Worm (Caenorhabditis elegans): Measurements from ENCODE around the gene K06H6.2.

K06H6.2 gene

DNA sequence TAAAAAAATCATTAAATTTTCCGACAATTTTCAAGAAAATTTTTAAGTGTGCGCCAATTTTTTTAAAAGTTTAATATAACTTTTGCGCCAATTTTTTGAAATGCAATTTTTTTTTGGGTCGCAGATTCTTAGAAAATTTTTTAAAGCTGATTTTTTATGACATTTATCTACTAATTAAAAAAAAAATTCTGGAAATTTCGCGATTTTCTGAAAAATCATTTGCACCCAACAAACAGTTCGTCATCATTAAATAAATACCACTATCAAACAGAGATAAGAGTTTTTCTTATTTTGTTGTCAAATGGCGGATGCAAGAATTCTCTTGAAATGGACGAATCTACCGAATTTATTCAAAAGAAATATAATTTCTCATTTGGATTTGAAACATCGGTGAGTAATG is 29.7 kb downstream of the K06H6.2 start, which contains the start of gene F48G7.13:
Gene F48G7.13, plus strand, starts transcription at position 301 of the 400 bp plus-strand sequence.
- TF ChIP-seq nhr-76 (tag; optimal IDR thresholded peaks at IDR 0.05) (no peak), fkh-4 (tag; optimal IDR thresholded peaks at IDR 0.05; ENCODE audit: borderline replicate concordance) (no peak), ceh-8 (GFP tag; optimal IDR thresholded peaks at IDR 0.05) (no peak), nhr-28 (tag; optimal IDR thresholded peaks at IDR 0.05) (no peak), nhr-85 (tag) (no peak)

DNA sequence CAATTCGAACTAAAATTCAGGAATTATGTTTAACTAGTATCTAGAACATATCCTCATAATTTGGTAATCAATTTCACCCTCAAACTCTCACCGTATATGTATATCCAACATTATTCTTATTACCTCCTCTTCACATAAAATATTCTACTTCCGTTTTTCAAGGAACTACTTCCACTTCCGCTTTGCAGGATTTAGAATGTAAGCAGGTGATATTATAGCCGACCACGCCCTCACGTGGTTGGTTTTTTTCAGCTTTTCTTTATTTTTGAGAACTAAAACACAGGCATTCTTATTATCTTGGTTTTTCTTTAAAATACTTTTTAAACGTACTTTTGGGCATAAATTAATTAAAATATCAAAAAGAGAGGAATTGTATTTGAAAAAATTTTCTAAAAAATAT is 32.3 kb downstream of the K06H6.2 start:
- peak; percentile 28 for TF ChIP-seq swsn-7 (tag; optimal IDR thresholded peaks at IDR 0.05)
- TF ChIP-seq lir-3 (tag; optimal IDR thresholded peaks at IDR 0.05; ENCODE audit: poor library complexity), result no peak
- no peak for TF ChIP-seq ceh-88 (GFP tag; IDR thresholded peaks at IDR 0.05)
- peak; percentile 27 for TF ChIP-seq nhr-11 (tag; optimal IDR thresholded peaks at IDR 0.05)
- TF ChIP-seq sox-4 (tag; optimal IDR thresholded peaks at IDR 0.05), result peak; percentile 43
- TF ChIP-seq F16B12.6 (tag; optimal IDR thresholded peaks at IDR 0.05), result no peak
- TF ChIP-seq unc-86 (tag; optimal IDR thresholded peaks at IDR 0.05), result peak; percentile 34
- TF ChIP-seq fkh-8 (tag; optimal IDR thresholded peaks at IDR 0.05), result peak; percentile 93
- TF ChIP-seq lsy-2 (tag; optimal IDR thresholded peaks at IDR 0.05), result peak in 1 of 2 experiments; percentile 38
- no peak for TF ChIP-seq mep-1 (tag; optimal IDR thresholded peaks at IDR 0.05)
- peak; percentile 82 for TF ChIP-seq nhr-71 (tag; optimal IDR thresholded peaks at IDR 0.05)
- TF ChIP-seq nhr-47 (tag; optimal IDR thresholded peaks at IDR 0.05), result peak; percentile 77
- TF ChIP-seq unc-30 (tag; optimal IDR thresholded peaks at IDR 0.05), result no peak
- peak; percentile 75 for TF ChIP-seq lin-14 (GFP tag; optimal IDR thresholded peaks at IDR 0.05)
- peak; percentile 44 for TF ChIP-seq nhr-20 (tag; optimal IDR thresholded peaks at IDR 0.05)
- peak; percentile 97 for TF ChIP-seq hlh-4 (tag; optimal IDR thresholded peaks at IDR 0.05)

DNA sequence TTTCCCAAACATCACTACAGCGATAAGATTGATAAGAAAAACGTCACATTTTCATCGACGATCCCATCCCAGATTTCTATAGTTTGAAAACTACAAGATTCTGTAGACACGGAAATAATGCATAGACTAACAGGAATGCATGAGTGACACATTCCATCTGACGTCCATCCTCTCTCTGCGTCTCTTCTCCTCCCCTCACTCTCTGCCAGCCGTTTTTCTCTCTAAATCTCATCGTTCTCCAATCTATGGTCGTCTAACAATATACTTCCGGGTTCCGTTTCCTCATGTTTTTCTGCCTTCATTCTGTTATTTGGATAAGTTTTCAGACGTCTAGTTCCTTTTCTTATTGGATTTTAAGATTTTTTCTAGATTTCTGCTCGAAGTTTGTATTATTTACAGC is 33.5 kb downstream of the K06H6.2 start, which contains the start of gene F48G7.4:
Gene F48G7.4, plus strand, starts transcription at position 400 of the 400 bp plus-strand sequence.
- TF ChIP-seq ztf-11 (tag; optimal IDR thresholded peaks at IDR 0.05) (no peak), elt-3 (tag; optimal IDR thresholded peaks at IDR 0.05) (peak in 1 of 6 experiments; percentile 23), hpl-2 (GFP tag; optimal IDR thresholded peaks at IDR 0.05) (no peak), nhr-77 (tag; optimal IDR thresholded peaks at IDR 0.05) (peak; percentile 23), egl-27 (tag; optimal IDR thresholded peaks at IDR 0.05) (peak in 1 of 2 experiments; percentile 45), fkh-8 (tag; optimal IDR thresholded peaks at IDR 0.05) (peak; percentile 91), fkh-10 (GFP tag; optimal IDR thresholded peaks at IDR 0.05) (peak; percentile 38), unc-98 (GFP tag; IDR thresholded peaks at IDR 0.05) (no peak), nhr-12 (tag; optimal IDR thresholded peaks at IDR 0.05) (no peak), C16A3.4 (tag; optimal IDR thresholded peaks at IDR 0.05) (no peak), swsn-7 (tag; optimal IDR thresholded peaks at IDR 0.05) (peak; percentile 78), blmp-1 (tag; optimal IDR thresholded peaks at IDR 0.05) (no peak), fos-1 (tag; optimal IDR thresholded peaks at IDR 0.05) (peak; percentile 60), aly-2 (tag; optimal IDR thresholded peaks at IDR 0.05) (peak; percentile 54), tbx-2 (tag; optimal IDR thresholded peaks at IDR 0.05) (peak; percentile 86), snu-23 (GFP tag; optimal IDR thresholded peaks at IDR 0.05) (peak; percentile 86), ceh-63 (GFP tag; optimal IDR thresholded peaks at IDR 0.05) (no peak), unc-86 (tag; optimal IDR thresholded peaks at IDR 0.05) (peak; percentile 90), hlh-4 (tag; optimal IDR thresholded peaks at IDR 0.05) (no peak), lin-14 (GFP tag; optimal IDR thresholded peaks at IDR 0.05) (peak; percentile 100), mep-1 (tag; optimal IDR thresholded peaks at IDR 0.05) (peak; percentile 25), mdl-1 (tag; optimal IDR thresholded peaks at IDR 0.05) (peak in 1 of 2 experiments; percentile 11), nhr-28 (tag; optimal IDR thresholded peaks at IDR 0.05) (no peak), mab-9 (GFP tag; IDR thresholded peaks at IDR 0.05) (no peak), skn-1 (tag; optimal IDR thresholded peaks at IDR 0.05) (peak; percentile 67), pqm-1 (tag; optimal IDR thresholded peaks at IDR 0.05) (no peak), grh-1 (GFP tag; IDR thresholded peaks at IDR 0.05) (peak; percentile 48; the same call in 1 of the 2 replicates), nhr-19 (GFP tag; conservative IDR thresholded peaks at IDR 0.05) (peak; percentile 60), mef-2 (tag; optimal IDR thresholded peaks at IDR 0.05) (peak; percentile 24), sptf-1 (tag; optimal IDR thresholded peaks at IDR 0.05) (no peak), lin-39 (tag; optimal IDR thresholded peaks at IDR 0.05) (no peak), efl-3 (GFP tag; optimal IDR thresholded peaks at IDR 0.05) (no peak), nhr-11 (tag; optimal IDR thresholded peaks at IDR 0.05) (peak; percentile 73), irx-1 (tag; optimal IDR thresholded peaks at IDR 0.05) (peak; percentile 47), unc-62 (GFP tag; optimal IDR thresholded peaks at IDR 0.05) (no peak), sup-37 (GFP tag; optimal IDR thresholded peaks at IDR 0.05) (no peak), jun-1 (tag; optimal IDR thresholded peaks at IDR 0.05) (peak; percentile 64)
